Worm (Caenorhabditis elegans): ENCODE data around the gene F53B3.6.
"Not testable (repeated sequence)": the region's sequence is repeated elsewhere in the genome, so short reads cannot be mapped to it uniquely, and the experiment has no call there.

Gene F53B3.6

ce11 chrX:2891879-2892278 lies 27.9 kb downstream of the F53B3.6 start:
- TF ChIP-seq W03F9.2 (tag; optimal IDR thresholded peaks at IDR 0.05) (no peak), him-1 (tag; optimal IDR thresholded peaks at IDR 0.05) (no peak), dao-5 (tag; optimal IDR thresholded peaks at IDR 0.05) (no peak)

ce11 chrX:2893026-2893662 lies 29.1 kb downstream of the F53B3.6 start:
- no peak for TF ChIP-seq W03F9.2 (tag; optimal IDR thresholded peaks at IDR 0.05)
- TF ChIP-seq dao-5 (tag; optimal IDR thresholded peaks at IDR 0.05): no peak
- TF ChIP-seq him-1 (tag; optimal IDR thresholded peaks at IDR 0.05): no peak

- TF ChIP-seq W03F9.2, dao-5, him-1 (tag; optimal IDR thresholded peaks at IDR 0.05): not testable (repeated sequence)
Observed at ce11 chrX:2894273-2894672, 30.2 kb downstream of the F53B3.6 start, which contains the start of gene B0410.1. TSS of gene B0410.1 (plus strand) at chrX:2894573.

- no peak for TF ChIP-seq W03F9.2 (tag; optimal IDR thresholded peaks at IDR 0.05)
- TF ChIP-seq him-1 (tag; optimal IDR thresholded peaks at IDR 0.05): no peak
- TF ChIP-seq dao-5 (tag; optimal IDR thresholded peaks at IDR 0.05): no peak
Observed at ce11 chrX:2895646-2896045, 31.6 kb downstream of the F53B3.6 start.

ce11 chrX:2898256-2898655 lies 34.2 kb downstream of the F53B3.6 start, which contains the start of gene F52B10.3:
TSS of gene F52B10.3 (minus strand) at chrX:2898356.
- TF ChIP-seq W03F9.2 (tag; optimal IDR thresholded peaks at IDR 0.05) (no peak), him-1 (tag; optimal IDR thresholded peaks at IDR 0.05) (no peak), dao-5 (tag; optimal IDR thresholded peaks at IDR 0.05) (no peak)

- no peak for TF ChIP-seq him-1 (tag; optimal IDR thresholded peaks at IDR 0.05)
- TF ChIP-seq dao-5 (tag; optimal IDR thresholded peaks at IDR 0.05): no peak
- TF ChIP-seq W03F9.2 (tag; optimal IDR thresholded peaks at IDR 0.05): no peak
Observed at ce11 chrX:2900897-2901496, 37.0 kb downstream of the F53B3.6 start.

ce11 chrX:2902854-2903253 lies 38.8 kb downstream of the F53B3.6 start:
- TF ChIP-seq W03F9.2 (tag; optimal IDR thresholded peaks at IDR 0.05) (no peak), dao-5 (tag; optimal IDR thresholded peaks at IDR 0.05) (no peak), him-1 (tag; optimal IDR thresholded peaks at IDR 0.05) (no peak)

ce11 chrX:2903715-2904419 lies 39.8 kb downstream of the F53B3.6 start:
- TF ChIP-seq him-1 (tag; optimal IDR thresholded peaks at IDR 0.05): no peak
- no peak for TF ChIP-seq W03F9.2 (tag; optimal IDR thresholded peaks at IDR 0.05)
- no peak for TF ChIP-seq dao-5 (tag; optimal IDR thresholded peaks at IDR 0.05)

- TF ChIP-seq dao-5 (tag; optimal IDR thresholded peaks at IDR 0.05) (no peak), him-1 (tag; optimal IDR thresholded peaks at IDR 0.05) (no peak), W03F9.2 (tag; optimal IDR thresholded peaks at IDR 0.05) (no peak)
Observed at ce11 chrX:2906062-2906732, 42.2 kb downstream of the F53B3.6 start.

- no peak for TF ChIP-seq dao-5 (tag; optimal IDR thresholded peaks at IDR 0.05)
- no peak for TF ChIP-seq W03F9.2 (tag; optimal IDR thresholded peaks at IDR 0.05)
- TF ChIP-seq him-1 (tag; optimal IDR thresholded peaks at IDR 0.05): no peak
Observed at ce11 chrX:2907296-2907873, 43.4 kb downstream of the F53B3.6 start.

ce11 chrX:2909227-2909626 lies 45.2 kb downstream of the F53B3.6 start, which contains the start of gene nmy-1:
TSS of gene nmy-1 (plus strand) at chrX:2909527.
- TF ChIP-seq dao-5 (tag; optimal IDR thresholded peaks at IDR 0.05): no peak
- TF ChIP-seq W03F9.2 (tag; optimal IDR thresholded peaks at IDR 0.05): no peak
- no peak for TF ChIP-seq him-1 (tag; optimal IDR thresholded peaks at IDR 0.05)

ce11 chrX:2912689-2913088 lies 48.7 kb downstream of the F53B3.6 start:
- TF ChIP-seq him-1 (tag; optimal IDR thresholded peaks at IDR 0.05) (no peak), W03F9.2 (tag; optimal IDR thresholded peaks at IDR 0.05) (no peak), dao-5 (tag; optimal IDR thresholded peaks at IDR 0.05) (no peak)

Data from whole organism, L4/young adult.